Fruit fly (Drosophila melanogaster) whole organism, prepupa: ENCODE data around the gene teq.

ENCODE experiments used
- CG10631 ChIP-seq: fragments of 200-800 bp; sonication (Bioruptor generic); optimal IDR thresholded peaks from 2 replicates; lab custom pipeline; 2016; ENCODE audit warnings: missing biosample characterization, missing genetic modification characterization
- CG10669 ChIP-seq: fragments of 200-800 bp; sonication (Bioruptor generic); optimal IDR thresholded peaks from 3 replicates; lab custom pipeline; 2018; ENCODE audit warnings: missing biosample characterization, mild to moderate bottlenecking, missing genetic modification characterization, moderate library complexity
- CG11294 ChIP-seq: fragments of 200-800 bp; sonication (Bioruptor generic); IDR thresholded peaks from 2 replicates; pipeline ENCODE4 v1.3.6; 2022; ENCODE audit warnings: missing biosample characterization, missing genetic modification characterization
- CG11902 ChIP-seq: fragments of 200-800 bp; sonication (Bioruptor generic); optimal IDR thresholded peaks from 3 replicates; lab custom pipeline; 2016; ENCODE audit warnings: missing biosample characterization, missing genetic modification characterization
- CG16779 ChIP-seq: fragments of 200-800 bp; sonication (Bioruptor generic); optimal IDR thresholded peaks from 3 replicates; lab custom pipeline; 2017; ENCODE audit warnings: missing biosample characterization, mild to moderate bottlenecking, missing genetic modification characterization
- CG31627 ChIP-seq: fragments of 200-800 bp; sonication (Bioruptor generic); optimal IDR thresholded peaks from 3 replicates; lab custom pipeline; 2016; ENCODE audit warnings: missing biosample characterization, missing genetic modification characterization
- CG32006 ChIP-seq: fragments of 200-800 bp; sonication (Bioruptor generic); optimal IDR thresholded peaks from 3 replicates; lab custom pipeline; 2017; ENCODE audit warnings: missing biosample characterization, mild to moderate bottlenecking, missing genetic modification characterization
- CG34406 ChIP-seq: fragments of 200-800 bp; sonication (Bioruptor generic); optimal IDR thresholded peaks from 3 replicates; lab custom pipeline; 2016; ENCODE audit warnings: missing biosample characterization, missing genetic modification characterization
- CG3919 ChIP-seq: fragments of 200-800 bp; sonication (Bioruptor generic); optimal IDR thresholded peaks from 3 replicates; lab custom pipeline; 2016; ENCODE audit warnings: missing biosample characterization, missing genetic modification characterization
- CG4318 ChIP-seq: fragments of 200-800 bp; sonication (Bioruptor generic); optimal IDR thresholded peaks from 3 replicates; lab custom pipeline; 2017; ENCODE audit warnings: missing biosample characterization, mild to moderate bottlenecking, missing genetic modification characterization
- CG6276 ChIP-seq: fragments of 200-800 bp; sonication (Bioruptor generic); optimal IDR thresholded peaks from 2 replicates; lab custom pipeline; 2017; ENCODE audit warnings: missing biosample characterization, mild to moderate bottlenecking, missing genetic modification characterization
- CG6792 ChIP-seq: fragments of 200-800 bp; sonication (Bioruptor generic); optimal IDR thresholded peaks from 3 replicates; lab custom pipeline; 2016; ENCODE audit warnings: missing biosample characterization, missing genetic modification characterization
- CG6854 ChIP-seq: fragments of 200-800 bp; sonication (Bioruptor generic); optimal IDR thresholded peaks from 2 replicates; lab custom pipeline; 2017; ENCODE audit warnings: missing biosample characterization, mild to moderate bottlenecking, missing genetic modification characterization
- CG7368 ChIP-seq: fragments of 200-800 bp; sonication (Bioruptor generic); optimal IDR thresholded peaks from 3 replicates; lab custom pipeline; 2016; ENCODE audit warnings: missing biosample characterization, missing genetic modification characterization
- CG8319 ChIP-seq: fragments of 200-800 bp; sonication (Bioruptor generic); optimal IDR thresholded peaks from 3 replicates; lab custom pipeline; 2016; ENCODE audit warnings: missing biosample characterization, missing genetic modification characterization
- CG8632 ChIP-seq: fragments of 200-800 bp; sonication (Bioruptor generic); optimal IDR thresholded peaks from 3 replicates; lab custom pipeline; 2016; ENCODE audit warnings: missing biosample characterization, missing genetic modification characterization
- Eip75B ChIP-seq: fragments of 200-800 bp; sonication (Bioruptor generic); optimal IDR thresholded peaks from 3 replicates; lab custom pipeline; 2016; ENCODE audit warnings: missing biosample characterization, missing genetic modification characterization
- Eip78C ChIP-seq: fragments of 200-800 bp; sonication (Bioruptor generic); peaks from one replicate; lab custom pipeline; 2016; ENCODE audit warnings: missing biosample characterization, missing genetic modification characterization
- Eip93F ChIP-seq: fragments of 200-800 bp; sonication (Bioruptor generic); optimal IDR thresholded peaks from 2 replicates; lab custom pipeline; 2016; ENCODE audit warnings: missing biosample characterization, mild to moderate bottlenecking, missing genetic modification characterization
- Ets21C ChIP-seq: fragments of 200-800 bp; sonication (Bioruptor generic); optimal IDR thresholded peaks from 3 replicates; lab custom pipeline; 2016; ENCODE audit warnings: missing biosample characterization, missing genetic modification characterization
- Gug ChIP-seq: fragments of 200-800 bp; sonication (Bioruptor generic); IDR thresholded peaks from 2 replicates; pipeline ENCODE4 v1.3.6; 2022; ENCODE audit warnings: missing biosample characterization, missing genetic modification characterization
- Hr4 ChIP-seq: fragments of 200-800 bp; sonication (Bioruptor generic); optimal IDR thresholded peaks from 3 replicates; lab custom pipeline; 2016; ENCODE audit warnings: missing biosample characterization, missing genetic modification characterization
- Met ChIP-seq: fragments of 200-800 bp; sonication (Bioruptor generic); optimal IDR thresholded peaks from 3 replicates; lab custom pipeline; 2016; ENCODE audit warnings: missing biosample characterization, missing genetic modification characterization
- OdsH ChIP-seq: fragments of 200-800 bp; sonication (Bioruptor generic); optimal IDR thresholded peaks from 3 replicates; lab custom pipeline; 2016; ENCODE audit warnings: missing biosample characterization, missing genetic modification characterization
- Sox102F ChIP-seq: fragments of 200-800 bp; sonication (Bioruptor generic); optimal IDR thresholded peaks from 2 replicates; lab custom pipeline; 2016; ENCODE audit warnings: missing biosample characterization, mild to moderate bottlenecking, missing genetic modification characterization
- achi ChIP-seq: fragments of 200-800 bp; sonication (Bioruptor generic); optimal IDR thresholded peaks from 3 replicates; lab custom pipeline; 2016; ENCODE audit warnings: missing biosample characterization, missing genetic modification characterization
- cyc ChIP-seq: fragments of 200-800 bp; sonication (Bioruptor generic); optimal IDR thresholded peaks from 3 replicates; lab custom pipeline; 2016; ENCODE audit warnings: missing biosample characterization, missing genetic modification characterization
- dac ChIP-seq: fragments of 200-800 bp; sonication (Bioruptor generic); optimal IDR thresholded peaks from 2 replicates; lab custom pipeline; 2017; ENCODE audit warnings: missing biosample characterization, mild to moderate bottlenecking, missing genetic modification characterization
- dsx ChIP-seq: fragments of 200-800 bp; optimal IDR thresholded peaks from 3 replicates; lab custom pipeline; 2019; ENCODE audit warnings: missing biosample characterization, mild to moderate bottlenecking, missing genetic modification characterization, moderate library complexity; ENCODE audit not compliant: poor library complexity, severe bottlenecking
- esn ChIP-seq: fragments of 200-800 bp; sonication (Bioruptor generic); optimal IDR thresholded peaks from 2 replicates; lab custom pipeline; 2016; ENCODE audit warnings: missing biosample characterization, mild to moderate bottlenecking, missing genetic modification characterization, moderate library complexity
- fd59A ChIP-seq: fragments of 200-800 bp; sonication (Bioruptor generic); optimal IDR thresholded peaks from 2 replicates; lab custom pipeline; 2017; ENCODE audit warnings: missing biosample characterization, mild to moderate bottlenecking, missing genetic modification characterization, missing genetic modification reagents
- fd85E ChIP-seq: fragments of 200-800 bp; sonication (Bioruptor generic); optimal IDR thresholded peaks from 3 replicates; lab custom pipeline; 2016; ENCODE audit warnings: missing biosample characterization, missing genetic modification characterization
- lz ChIP-seq: fragments of 200-800 bp; sonication (Bioruptor generic); optimal IDR thresholded peaks from 3 replicates; lab custom pipeline; 2016; ENCODE audit warnings: missing biosample characterization, missing genetic modification characterization
- net ChIP-seq: fragments of 200-800 bp; sonication (Bioruptor generic); optimal IDR thresholded peaks from 3 replicates; lab custom pipeline; 2016; ENCODE audit warnings: missing biosample characterization, missing genetic modification characterization
- pdm3 ChIP-seq: fragments of 200-800 bp; sonication (Bioruptor generic); optimal IDR thresholded peaks from 3 replicates; lab custom pipeline; 2016; ENCODE audit warnings: missing biosample characterization, missing genetic modification characterization
- salr ChIP-seq, 2 experiments: fragments of 200-800 bp; sonication (Bioruptor generic); optimal IDR thresholded peaks; 3 replicates each; lab custom pipeline; 2016 to 2018; ENCODE audit warnings: missing biosample characterization in 2 of 2, missing genetic modification characterization in 2 of 2, mild to moderate bottlenecking in 1 of 2
- topi ChIP-seq: fragments of 200-800 bp; sonication (Bioruptor generic); optimal IDR thresholded peaks from 3 replicates; lab custom pipeline; 2016; ENCODE audit warnings: missing biosample characterization, missing genetic modification characterization
- vri ChIP-seq: fragments of 200-800 bp; sonication (Bioruptor generic); optimal IDR thresholded peaks from 3 replicates; lab custom pipeline; 2016; ENCODE audit warnings: missing biosample characterization, mild to moderate bottlenecking, missing genetic modification characterization

teq gene

dm6 chr3L:9059611-9060203, 14.7 kb upstream of the teq start (continued):
- TF ChIP-seq CG6276 = no peak
- TF ChIP-seq CG6792 (GFP tag; lab: Kevin White, UChicago) = no peak
- no peak for TF ChIP-seq pdm3
- peak; percentile 28 for TF ChIP-seq dsx (GFP tag; lab: Kevin White, UChicago)
- peak; percentile 11 for TF ChIP-seq CG8632 (GFP tag; lab: Kevin White, UChicago)
- no peak for TF ChIP-seq Gug (GFP tag; lab: Robert Waterston, UW)
- no peak for TF ChIP-seq Eip75B (GFP tag; lab: Kevin White, UChicago)
- no peak for TF ChIP-seq Eip93F

DNA sequence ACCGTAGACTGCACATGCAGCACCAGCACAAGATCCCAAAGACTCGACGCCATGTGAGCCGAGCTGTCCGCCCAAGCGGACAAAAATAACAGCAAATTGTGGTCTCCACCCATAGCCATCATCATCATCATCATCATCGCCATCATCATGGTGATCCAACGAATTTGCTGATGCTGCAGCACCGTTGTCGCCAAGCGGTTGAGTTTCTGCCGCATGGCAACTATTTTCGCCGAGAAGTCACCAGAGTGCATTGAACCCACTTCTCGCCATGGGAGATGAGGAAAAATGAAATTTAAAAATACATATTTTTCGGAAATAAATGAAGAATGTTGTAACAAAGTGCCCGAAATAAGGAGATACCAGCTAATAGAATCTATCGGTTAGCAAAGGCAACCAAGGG, 13.0 kb upstream of the teq start:
- TF ChIP-seq CG3919 = no peak
- TF ChIP-seq achi (GFP tag; lab: Kevin White, UChicago) = no peak
- TF ChIP-seq vri = no peak
- no peak for TF ChIP-seq salr (GFP tag; optimal IDR thresholded peaks at IDR 0.05; lab: Kevin White, UChicago)
- no peak for TF ChIP-seq OdsH (GFP tag; lab: Kevin White, UChicago)
- no peak for TF ChIP-seq CG11294 (GFP tag; lab: Robert Waterston, UW)
- TF ChIP-seq CG6792 (GFP tag; lab: Kevin White, UChicago) = no peak
- TF ChIP-seq CG10631 (GFP tag; lab: Kevin White, UChicago) = no peak
- no peak for TF ChIP-seq CG32006 (GFP tag; lab: Kevin White, UChicago)
- no peak for TF ChIP-seq CG10669 (GFP tag; lab: Kevin White, UChicago)

- TF ChIP-seq CG4318 (GFP tag; lab: Kevin White, UChicago) = no peak
- TF ChIP-seq Eip78C = peak; percentile 10
These were observed 11.6 kb upstream of the teq start for dm6 chr3L:9062816-9063215.

DNA sequence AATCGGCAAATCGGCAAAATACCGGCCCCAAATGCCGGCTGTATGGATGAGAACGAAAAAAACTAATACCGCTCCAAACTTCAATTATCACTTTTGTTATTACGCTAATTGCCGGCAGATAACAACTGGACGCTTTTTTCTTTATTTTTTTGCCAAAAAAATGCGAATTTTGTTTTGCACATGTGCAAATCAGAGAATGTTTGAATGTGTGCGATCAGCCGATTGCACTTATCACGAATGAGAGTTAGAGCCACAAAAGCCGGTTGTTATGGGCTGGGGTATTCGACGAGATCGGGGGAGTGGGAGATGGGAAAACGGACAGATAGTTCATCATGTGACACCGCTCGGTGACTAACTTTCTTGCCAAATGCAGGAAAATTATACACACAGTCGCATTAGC, 10.8 kb upstream of the teq start:
- TF ChIP-seq dac (GFP tag; lab: Kevin White, UChicago) (no peak), vri (peak; percentile 11)

- TF ChIP-seq CG8319 (GFP tag; lab: Kevin White, UChicago) (no peak), Eip78C (peak; percentile 19), vri (peak; percentile 13)
These were observed 10.2 kb upstream of the teq start for dm6 chr3L:9064207-9064754.

- peak; percentile 39 for TF ChIP-seq CG3919
- peak; percentile 71 for TF ChIP-seq CG32006 (GFP tag; lab: Kevin White, UChicago)
- no peak for TF ChIP-seq CG6854 (GFP tag; lab: Kevin White, UChicago)
- TF ChIP-seq fd85E = no peak
- peak; percentile 13 for TF ChIP-seq CG16779 (tag; lab: Kevin White, UChicago)
- TF ChIP-seq CG4318 (GFP tag; lab: Kevin White, UChicago) = peak; percentile 47
- TF ChIP-seq esn (GFP tag; lab: Kevin White, UChicago) = peak; percentile 40
- TF ChIP-seq fd59A (GFP tag; lab: Kevin White, UChicago) = no peak
- peak; percentile 20 for TF ChIP-seq CG34406 (GFP tag; lab: Kevin White, UChicago)
- peak; percentile 22 for TF ChIP-seq Met
- TF ChIP-seq Eip78C = peak; percentile 84
- TF ChIP-seq CG10669 (GFP tag; lab: Kevin White, UChicago) = no peak
- TF ChIP-seq topi (GFP tag; lab: Kevin White, UChicago) = peak; percentile 34
- peak; percentile 41 for TF ChIP-seq net
- TF ChIP-seq Sox102F (GFP tag; lab: Kevin White, UChicago) = no peak
- TF ChIP-seq Ets21C (GFP tag; lab: Kevin White, UChicago) = no peak
- TF ChIP-seq lz (GFP tag; lab: Kevin White, UChicago) = peak; percentile 7
- TF ChIP-seq CG7368 = no peak
- peak; percentile 16 for TF ChIP-seq CG31627 (GFP tag; lab: Kevin White, UChicago)
- peak; percentile 8 for TF ChIP-seq CG6792 (GFP tag; lab: Kevin White, UChicago)
- TF ChIP-seq CG11294 (GFP tag; lab: Robert Waterston, UW) = peak; percentile 74; the same call in 1 of the 2 replicates
- TF ChIP-seq CG11902 (GFP tag; lab: Kevin White, UChicago) = no peak
- peak; percentile 46 for TF ChIP-seq pdm3
- TF ChIP-seq cyc (GFP tag; lab: Kevin White, UChicago) = no peak
- peak; percentile 73 for TF ChIP-seq Hr4
- peak; percentile 62 for TF ChIP-seq Gug (GFP tag; lab: Robert Waterston, UW)
These were observed 9.3 kb upstream of the teq start for dm6 chr3L:9064976-9065761.
